Fruit fly (Drosophila melanogaster): ENCODE data around the gene Pi4KIIalpha.

Gene Pi4KIIalpha

DNA sequence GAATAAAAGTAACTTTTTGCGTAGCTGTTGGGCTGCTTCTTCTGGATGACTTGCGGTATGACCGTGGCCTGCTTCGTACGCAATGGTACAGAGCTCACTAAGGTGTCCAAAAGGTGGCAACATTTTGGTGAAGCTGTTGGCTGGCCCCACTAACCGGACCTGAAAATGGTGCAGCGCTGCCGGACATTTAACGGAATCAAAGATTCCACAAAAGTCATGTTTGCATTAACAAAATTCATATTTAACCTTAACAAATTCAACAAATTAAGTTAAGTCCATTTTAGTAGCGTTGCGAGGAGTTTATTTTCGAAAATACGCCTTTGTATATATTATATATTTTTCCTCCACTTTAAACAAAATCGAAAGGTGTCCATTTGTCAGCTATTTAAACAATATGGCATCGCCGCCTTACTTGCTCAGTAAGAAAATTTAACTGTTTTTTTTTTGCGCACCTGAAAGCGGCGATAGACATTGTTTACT, 37.6 kb upstream of the Pi4KIIalpha start, which contains the start of the genes kra and SecS (continued):
- no peak for TF ChIP-seq Lpt (GFP tag; optimal IDR thresholded peaks at IDR 0.05)
- peak; percentile 67 for TF ChIP-seq Met (GFP tag; optimal IDR thresholded peaks at IDR 0.05)
- TF ChIP-seq svp (GFP tag) = peak; percentile 78
- TF ChIP-seq Blimp-1 (GFP tag; optimal IDR thresholded peaks at IDR 0.05) = peak; percentile 19
- TF ChIP-seq CG11902 (GFP tag; optimal IDR thresholded peaks at IDR 0.05) = peak; percentile 40
- no peak for TF ChIP-seq eg (GFP tag; IDR thresholded peaks at IDR 0.05)
- TF ChIP-seq net (GFP tag; optimal IDR thresholded peaks at IDR 0.05) = no peak
- no peak for TF ChIP-seq vri (GFP tag; optimal IDR thresholded peaks at IDR 0.05)

DNA sequence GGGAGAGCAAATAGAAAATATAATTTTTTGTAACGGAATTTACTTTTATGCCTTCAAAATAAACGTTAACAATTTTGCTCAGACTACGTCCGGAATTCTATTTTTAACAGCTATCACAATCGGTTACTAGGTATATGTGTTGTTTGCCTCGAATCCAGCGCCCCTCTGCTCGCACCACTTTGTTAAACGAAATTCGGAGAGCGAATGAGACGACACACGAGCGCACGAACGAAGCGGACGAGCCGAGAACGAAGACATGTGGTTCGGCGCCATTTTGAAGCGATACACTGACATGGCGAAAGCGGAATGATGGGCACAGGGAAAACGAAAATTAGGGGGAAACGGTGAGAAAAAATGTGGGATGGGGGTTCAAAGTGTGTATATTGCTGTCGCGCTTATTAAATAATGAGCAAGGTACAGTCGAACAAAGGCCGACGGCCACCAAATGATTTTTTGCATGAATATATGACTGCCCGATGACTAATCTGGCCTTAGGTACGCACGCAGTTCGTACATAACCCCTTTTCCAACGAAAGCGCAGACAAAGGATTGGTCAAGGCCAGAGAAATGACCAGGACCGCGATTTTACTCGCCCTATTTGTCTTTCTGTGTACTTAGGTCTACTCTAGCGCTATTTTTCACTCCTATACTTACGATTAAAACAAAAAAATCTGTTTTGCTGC, 37.0 kb upstream of the Pi4KIIalpha start:
- TF ChIP-seq Sox102F (GFP tag; optimal IDR thresholded peaks at IDR 0.05) = no peak
- peak; percentile 69 for TF ChIP-seq Eip78C (GFP tag)
- no peak for TF ChIP-seq acj6 (GFP tag; optimal IDR thresholded peaks at IDR 0.05)
- no peak for TF ChIP-seq CG11762 (GFP tag; optimal IDR thresholded peaks at IDR 0.05; ENCODE audit: insufficient read depth)
- no peak for TF ChIP-seq fd85E (GFP tag; optimal IDR thresholded peaks at IDR 0.05)
- TF ChIP-seq Eip93F (GFP tag; optimal IDR thresholded peaks at IDR 0.05) = peak; percentile 58
- no peak for TF ChIP-seq OdsH (GFP tag; optimal IDR thresholded peaks at IDR 0.05)
- no peak for TF ChIP-seq Sox15 (GFP tag; optimal IDR thresholded peaks at IDR 0.05)
- TF ChIP-seq dsx (GFP tag; optimal IDR thresholded peaks at IDR 0.05; ENCODE audit: poor library complexity, severe bottlenecking) = peak; percentile 75
- TF ChIP-seq CG11294 (GFP tag; IDR thresholded peaks at IDR 0.05) = no peak
- no peak for TF ChIP-seq Blimp-1 (GFP tag; optimal IDR thresholded peaks at IDR 0.05)
- no peak for TF ChIP-seq salr (GFP tag; optimal IDR thresholded peaks at IDR 0.05)
- no peak for TF ChIP-seq Hr38 (GFP tag; optimal IDR thresholded peaks at IDR 0.05)
- no peak for TF ChIP-seq CG10631 (GFP tag; optimal IDR thresholded peaks at IDR 0.05)
- peak; percentile 56 for TF ChIP-seq fkh (GFP tag; optimal IDR thresholded peaks at IDR 0.05)
- peak; percentile 68 to 70 for TF ChIP-seq ss (GFP tag; optimal IDR thresholded peaks at IDR 0.05)
- TF ChIP-seq CG32006 (GFP tag; optimal IDR thresholded peaks at IDR 0.05) = no peak
- TF ChIP-seq Eip75B (GFP tag; optimal IDR thresholded peaks at IDR 0.05) = peak; percentile 47
- TF ChIP-seq Ets21C (GFP tag; optimal IDR thresholded peaks at IDR 0.05) = no peak
- TF ChIP-seq CG34406 (GFP tag; optimal IDR thresholded peaks at IDR 0.05) = no peak
- TF ChIP-seq CG6276 (GFP tag; optimal IDR thresholded peaks at IDR 0.05) = no peak
- TF ChIP-seq Sox14 (GFP tag; optimal IDR thresholded peaks at IDR 0.05) = peak; percentile 85
- TF ChIP-seq vri (GFP tag; optimal IDR thresholded peaks at IDR 0.05) = peak; percentile 96
- TF ChIP-seq CG16779 (tag; optimal IDR thresholded peaks at IDR 0.05) = peak; percentile 43
- TF ChIP-seq Lpt (GFP tag; optimal IDR thresholded peaks at IDR 0.05) = peak; percentile 11
- no peak for TF ChIP-seq spab (GFP tag; optimal IDR thresholded peaks at IDR 0.05)
- TF ChIP-seq CG6163 (GFP tag; IDR thresholded peaks at IDR 0.05) = no peak
- peak; percentile 7 for TF ChIP-seq lz (GFP tag; optimal IDR thresholded peaks at IDR 0.05)
- peak; percentile 46 for TF ChIP-seq CG6808 (GFP tag; optimal IDR thresholded peaks at IDR 0.05)
- no peak for TF ChIP-seq CG4318 (GFP tag; optimal IDR thresholded peaks at IDR 0.05)
- TF ChIP-seq svp (GFP tag) = peak; percentile 70
- peak; percentile 74 for TF ChIP-seq CG1621 (tag; optimal IDR thresholded peaks at IDR 0.05)
- TF ChIP-seq CG10669 (GFP tag; optimal IDR thresholded peaks at IDR 0.05) = no peak
- no peak for TF ChIP-seq eg (GFP tag; IDR thresholded peaks at IDR 0.05)
- no peak for TF ChIP-seq topi (GFP tag; optimal IDR thresholded peaks at IDR 0.05)
- no peak for TF ChIP-seq net (GFP tag; optimal IDR thresholded peaks at IDR 0.05)
- no peak for TF ChIP-seq fd59A (GFP tag; optimal IDR thresholded peaks at IDR 0.05)
- TF ChIP-seq CG8632 (GFP tag; optimal IDR thresholded peaks at IDR 0.05) = no peak
- peak; percentile 63 for TF ChIP-seq CG9139 (GFP tag; optimal IDR thresholded peaks at IDR 0.05)
- no peak for TF ChIP-seq Gug (GFP tag; IDR thresholded peaks at IDR 0.05)

All from whole organism, prepupa.